Worm (Caenorhabditis elegans) whole organism, L3 larva: Measurements from ENCODE around the gene tofu-1.

Experiments used
- R02D3.7 ChIP-seq: fragments of 150-350 bp; optimal IDR thresholded peaks from 2 replicates; lab custom pipeline; 2014; ENCODE audit warnings: missing biosample characterization, missing genetic modification characterization
- aly-2 ChIP-seq: fragments of 150-350 bp; optimal IDR thresholded peaks from 2 replicates; lab custom pipeline; 2014; ENCODE audit warnings: missing biosample characterization, missing genetic modification characterization
- ama-1 ChIP-seq: fragments of 150-350 bp; optimal IDR thresholded peaks from 2 replicates; lab custom pipeline; 2018
- ceh-28 ChIP-seq: fragments of 150-350 bp; optimal IDR thresholded peaks from 2 replicates; lab custom pipeline; 2014; ENCODE audit warnings: missing biosample characterization, missing genetic modification reagents, missing genetic modification characterization
- ceh-9 ChIP-seq: sonication (generic microtip); optimal IDR thresholded peaks from 2 replicates; lab custom pipeline; 2018; ENCODE audit warnings: missing biosample characterization, missing genetic modification characterization
- egl-27 ChIP-seq: sonication (generic microtip); optimal IDR thresholded peaks from 4 replicates; lab custom pipeline; 2017; ENCODE audit warnings: missing biosample characterization, missing genetic modification reagents, missing genetic modification characterization
- egl-5 ChIP-seq: fragments of 150-350 bp; optimal IDR thresholded peaks from 2 replicates; lab custom pipeline; 2017; ENCODE audit warnings: missing biosample characterization, missing genetic modification reagents, missing genetic modification characterization, inconsistent platforms
- elt-2 ChIP-seq: sonication (generic microtip); optimal IDR thresholded peaks from 2 replicates; lab custom pipeline; 2016; ENCODE audit warnings: missing genetic modification reagents, mild to moderate bottlenecking, missing genetic modification characterization, missing compliant biosample characterization
- elt-3 ChIP-seq, 3 experiments: fragments of 150-350 bp in 1 of 3; sonication (generic microtip) in 2 of 3; optimal IDR thresholded peaks; 2 replicates in 2 of 3; 4 replicates in 1 of 3; lab custom pipeline; 2014 to 2017; ENCODE audit warnings: missing biosample characterization in 3 of 3, missing genetic modification characterization in 3 of 3
- eor-1 ChIP-seq, 2 experiments: fragments of 150-350 bp; optimal IDR thresholded peaks; 2 replicates each; lab custom pipeline; 2014 to 2018; ENCODE audit warnings: missing biosample characterization in 2 of 2, missing genetic modification characterization in 2 of 2
- fkh-10 ChIP-seq: sonication (generic microtip); optimal IDR thresholded peaks from 2 replicates; lab custom pipeline; 2017; ENCODE audit warnings: missing biosample characterization, missing genetic modification reagents, missing genetic modification characterization
- lin-39 ChIP-seq: fragments of 150-350 bp; optimal IDR thresholded peaks from 2 replicates; lab custom pipeline; 2018; ENCODE audit warnings: missing biosample characterization, missing genetic modification reagents, missing genetic modification characterization
- lsy-12 ChIP-seq: sonication (generic microtip); optimal IDR thresholded peaks from 2 replicates; lab custom pipeline; 2016; ENCODE audit warnings: mild to moderate bottlenecking, missing genetic modification characterization, missing compliant biosample characterization
- mdl-1 ChIP-seq: fragments of 150-350 bp; optimal IDR thresholded peaks from 2 replicates; lab custom pipeline; 2014; ENCODE audit warnings: missing biosample characterization, missing genetic modification characterization
- nfya-1 ChIP-seq: sonication (generic microtip); optimal IDR thresholded peaks from 2 replicates; lab custom pipeline; 2017; ENCODE audit warnings: missing genetic modification characterization, mild to moderate bottlenecking, missing compliant biosample characterization, antibody characterized with exemption, moderate library complexity; ENCODE audit not compliant: insufficient read depth
- nhr-11 ChIP-seq: fragments of 150-350 bp; optimal IDR thresholded peaks from 2 replicates; lab custom pipeline; 2014; ENCODE audit warnings: missing biosample characterization, missing genetic modification characterization
- nhr-23 ChIP-seq: fragments of 150-350 bp; optimal IDR thresholded peaks from 2 replicates; lab custom pipeline; 2014; ENCODE audit warnings: missing biosample characterization, missing genetic modification reagents, missing genetic modification characterization
- nhr-237 ChIP-seq: fragments of 150-350 bp; optimal IDR thresholded peaks from 2 replicates; lab custom pipeline; 2014; ENCODE audit warnings: missing biosample characterization, missing genetic modification characterization
- nhr-25 ChIP-seq: sonication (generic microtip); optimal IDR thresholded peaks from 2 replicates; lab custom pipeline; 2017; ENCODE audit warnings: missing biosample characterization, missing genetic modification characterization
- nhr-43 ChIP-seq: sonication (generic microtip); optimal IDR thresholded peaks from 2 replicates; lab custom pipeline; 2016; ENCODE audit warnings: mild to moderate bottlenecking, missing genetic modification characterization, missing compliant biosample characterization; ENCODE audit not compliant: poor library complexity, severe bottlenecking
- nhr-67 ChIP-seq: fragments of 150-350 bp; optimal IDR thresholded peaks from 2 replicates; lab custom pipeline; 2014; ENCODE audit warnings: missing biosample characterization, missing genetic modification characterization
- pha-4 ChIP-seq: fragments of 150-350 bp; optimal IDR thresholded peaks from 2 replicates; lab custom pipeline; 2014; ENCODE audit warnings: missing biosample characterization, missing genetic modification reagents, missing genetic modification characterization
- pqm-1 ChIP-seq: fragments of 150-350 bp; optimal IDR thresholded peaks from 2 replicates; lab custom pipeline; 2017; ENCODE audit warnings: missing biosample characterization, missing genetic modification characterization, inconsistent platforms
- sea-2 ChIP-seq: fragments of 150-350 bp; sonication (generic microtip); optimal IDR thresholded peaks from 4 replicates; lab custom pipeline; 2014; ENCODE audit warnings: missing biosample characterization, missing genetic modification reagents, missing genetic modification characterization
- skn-1 ChIP-seq: fragments of 150-350 bp; optimal IDR thresholded peaks from 2 replicates; lab custom pipeline; 2014; ENCODE audit warnings: missing biosample characterization, missing genetic modification characterization
- tbx-2 ChIP-seq: sonication (generic microtip); optimal IDR thresholded peaks from 2 replicates; lab custom pipeline; 2016; ENCODE audit warnings: mild to moderate bottlenecking, missing genetic modification characterization, missing compliant biosample characterization
- ztf-4 ChIP-seq: fragments of 150-350 bp; optimal IDR thresholded peaks from 2 replicates; lab custom pipeline; 2014; ENCODE audit warnings: missing biosample characterization, missing genetic modification characterization

The tofu-1 gene

DNA sequence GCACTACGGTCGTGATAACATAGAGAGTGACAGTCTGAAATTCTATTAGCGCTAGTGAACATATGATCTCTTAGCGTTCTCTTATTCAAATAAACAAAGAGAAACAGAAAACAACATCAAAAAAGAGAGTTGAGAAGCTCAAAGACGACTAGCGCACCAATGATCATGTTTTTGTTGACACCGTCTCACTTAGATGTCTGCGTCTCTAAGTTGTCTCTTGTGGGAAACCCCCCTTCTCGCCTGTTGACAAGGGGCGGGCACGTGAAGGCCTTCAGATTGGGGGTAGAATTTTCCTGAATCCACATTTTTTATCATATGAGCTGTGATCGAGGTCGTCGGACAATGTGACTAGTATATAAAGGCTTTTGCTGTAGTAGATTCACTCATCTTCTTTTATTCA, 39.0 kb downstream of the tofu-1 start:
- TF ChIP-seq nfya-1 (tag; lab: Kevin White, UChicago) (peak; percentile 26), pha-4 (tag; lab: Kevin White, UChicago) (peak; percentile 94), mdl-1 (peak; percentile 46), elt-2 (no peak), lin-39 (tag; lab: Kevin White, UChicago) (peak; percentile 36)
- TF ChIP-seq, all 47 proteins: peak for 4

DNA sequence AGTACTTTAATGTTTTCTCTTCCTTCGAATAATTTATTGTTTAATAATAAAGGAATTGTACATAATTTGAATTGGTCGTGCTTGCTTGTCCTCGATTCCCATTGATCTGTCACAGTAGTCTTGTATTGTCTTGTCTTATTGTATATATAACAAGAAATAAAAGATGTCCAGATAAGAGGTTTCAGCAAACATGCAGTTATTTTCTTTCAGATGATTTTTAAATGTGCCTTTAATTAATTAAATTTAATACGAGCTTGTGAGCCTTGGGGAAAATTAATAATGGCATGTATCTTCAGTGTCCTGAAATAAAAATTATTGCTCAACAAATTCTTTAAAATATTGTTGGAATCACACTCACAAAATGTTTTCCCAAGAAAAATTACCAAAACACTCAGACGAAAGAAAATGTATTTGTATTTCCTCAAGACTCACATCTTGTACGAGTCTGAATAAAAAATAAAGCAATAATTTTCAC, 42.2 kb downstream of the tofu-1 start:
- no peak for TF ChIP-seq eor-1 (tag; optimal IDR thresholded peaks at IDR 0.05; lab: Kevin White, UChicago)
- no peak for TF ChIP-seq nhr-43 (tag; lab: Kevin White, UChicago)

DNA sequence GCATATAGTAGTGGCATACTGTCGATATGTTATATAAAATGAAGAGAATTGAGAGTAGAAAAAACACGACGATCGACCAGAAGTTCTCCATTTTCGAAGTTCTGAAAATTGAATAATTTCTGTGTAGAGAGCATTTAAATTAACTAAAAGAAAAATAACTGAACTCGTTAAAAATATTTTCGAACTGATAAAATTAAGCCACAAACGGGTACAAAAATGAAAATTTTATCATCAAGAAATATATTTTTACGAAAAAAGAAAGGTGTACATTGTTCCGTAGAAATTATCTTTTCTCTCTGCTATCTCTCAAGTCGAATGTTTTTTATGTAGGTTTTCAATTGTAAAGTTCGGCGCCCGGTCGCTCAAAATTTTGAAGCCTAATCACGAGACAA, 50.0 kb downstream of the tofu-1 start, which contains the start of gene acl-2:
Gene acl-2, minus strand, starts transcription at position 101 of the 392 bp plus-strand sequence.
- no peak for TF ChIP-seq tbx-2 (tag; lab: Kevin White, UChicago)
- no peak for TF ChIP-seq fkh-10 (GFP tag; lab: Kevin White, UChicago)
- TF ChIP-seq ztf-4 (tag; lab: Kevin White, UChicago), result no peak
- no peak for TF ChIP-seq pha-4 (tag; lab: Kevin White, UChicago)
- TF ChIP-seq nhr-11, result no peak
- TF ChIP-seq skn-1 (tag; lab: Kevin White, UChicago), result no peak
- TF ChIP-seq egl-5 (tag; lab: Kevin White, UChicago), result no peak
- no peak for TF ChIP-seq nhr-43 (tag; lab: Kevin White, UChicago)
- TF ChIP-seq nhr-237 (tag; lab: Kevin White, UChicago), result no peak
- no peak for TF ChIP-seq elt-3 (tag; optimal IDR thresholded peaks at IDR 0.05; lab: Kevin White, UChicago)
- no peak for TF ChIP-seq egl-27 (tag; lab: Kevin White, UChicago)
- TF ChIP-seq R02D3.7 (tag; lab: Kevin White, UChicago), result no peak
- no peak for TF ChIP-seq elt-2
- no peak for TF ChIP-seq ceh-28 (tag; lab: Kevin White, UChicago)

DNA sequence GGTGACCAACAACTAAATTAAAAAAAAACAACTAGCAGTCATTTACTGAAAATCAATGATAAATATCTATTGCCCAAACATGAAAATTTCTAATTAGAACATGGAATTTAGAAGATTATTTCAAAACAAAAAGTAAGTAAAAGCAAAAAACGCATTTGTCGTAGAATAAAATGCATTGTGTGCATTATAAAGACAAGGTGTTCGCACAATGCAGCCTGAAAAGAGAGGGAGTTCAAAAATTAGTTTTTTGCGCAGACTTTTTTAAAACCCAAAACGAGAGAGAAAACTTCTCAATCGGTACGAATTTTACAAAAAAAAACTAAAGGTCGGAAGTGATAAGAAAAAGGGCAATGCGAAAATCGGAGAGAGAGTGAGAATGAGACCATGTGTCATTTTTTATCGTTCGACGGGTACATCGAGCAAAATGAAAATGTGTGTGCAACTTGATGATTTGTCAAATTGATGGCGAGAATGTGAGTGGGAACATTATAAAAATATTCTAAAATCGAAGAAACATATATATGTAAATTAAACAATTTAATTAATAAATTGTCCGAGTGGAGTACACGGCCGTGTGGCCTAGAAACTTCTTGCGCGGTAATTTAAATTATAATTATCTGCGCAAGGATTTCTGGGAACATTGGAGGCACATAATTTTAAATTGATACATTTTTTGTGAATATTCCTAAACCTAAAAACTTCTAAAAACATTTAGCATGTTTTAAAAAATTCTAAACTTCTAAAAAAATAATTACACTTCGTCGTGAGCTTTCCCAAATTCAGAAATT, 50.6 kb downstream of the tofu-1 start:
- peak; percentile 47 for TF ChIP-seq nfya-1 (tag; lab: Kevin White, UChicago)
- no peak for TF ChIP-seq sea-2 (GFP tag; lab: Kevin White, UChicago)
- TF ChIP-seq nhr-237 (tag; lab: Kevin White, UChicago), result no peak
- TF ChIP-seq aly-2, result no peak
- no peak for TF ChIP-seq nhr-25 (tag; lab: Kevin White, UChicago)
- TF ChIP-seq nhr-23, result peak; percentile 19
- TF ChIP-seq lsy-12, result no peak
- TF ChIP-seq ceh-9, result no peak
- peak in 1 of 3 experiments; percentile 31 for TF ChIP-seq elt-3 (tag; optimal IDR thresholded peaks at IDR 0.05; lab: Kevin White, UChicago)
- TF ChIP-seq skn-1 (tag; lab: Kevin White, UChicago), result peak; percentile 23
- peak; percentile 46 for TF ChIP-seq pha-4 (tag; lab: Kevin White, UChicago)
- peak; percentile 54 for TF ChIP-seq pqm-1 (tag; lab: Kevin White, UChicago)
- TF ChIP-seq ama-1 (lab: Kevin White, UChicago), result no peak
- TF ChIP-seq nhr-67 (tag; lab: Kevin White, UChicago), result no peak
- peak; percentile 70 for TF ChIP-seq elt-2
